Fruit fly (Drosophila melanogaster): ENCODE results near the gene Sfp24F.

Gene Sfp24F

DNA sequence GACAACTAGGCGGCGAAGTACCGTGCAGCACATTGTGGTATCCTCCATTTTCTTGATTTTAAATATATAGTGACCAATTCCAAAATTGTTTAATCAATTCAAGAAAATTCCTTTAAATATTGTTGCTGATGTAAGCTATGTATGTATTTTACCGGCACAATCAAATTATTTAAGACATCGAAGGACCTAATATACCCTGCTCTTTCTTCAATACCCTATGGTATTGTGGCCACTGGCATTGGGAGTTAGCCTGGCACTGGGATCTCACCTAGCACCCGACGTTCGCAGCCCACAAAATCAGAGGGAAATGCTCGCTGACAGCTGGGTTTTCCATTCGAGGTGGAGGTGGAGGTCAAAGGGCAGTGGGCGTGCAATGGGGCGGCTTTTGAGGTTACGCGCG, 19.7 kb downstream of the Sfp24F start:
- TF ChIP-seq Xrp1 (GFP tag; IDR thresholded peaks at IDR 0.05) (no peak), CG12104 (GFP tag; optimal IDR thresholded peaks at IDR 0.05) (no peak), CG13624 (GFP tag; optimal IDR thresholded peaks at IDR 0.05) (no peak), CG3281 (GFP tag; optimal IDR thresholded peaks at IDR 0.05) (no peak), tna (GFP tag; IDR thresholded peaks at IDR 0.05; ENCODE audit: partially characterized antibody) (no peak), tin (GFP tag; optimal IDR thresholded peaks at IDR 0.05) (no peak), unpg (GFP tag; optimal IDR thresholded peaks at IDR 0.05) (no peak), CG15479 (GFP tag; optimal IDR thresholded peaks at IDR 0.05) (no peak), CG18599 (GFP tag; optimal IDR thresholded peaks at IDR 0.05) (peak; percentile 49), crc (GFP tag; optimal IDR thresholded peaks at IDR 0.05) (no peak), hb (GFP tag; IDR thresholded peaks at IDR 0.05; ENCODE audit: partially characterized antibody) (no peak), CG9437 (GFP tag; optimal IDR thresholded peaks at IDR 0.05) (no peak), bcd (GFP tag; optimal IDR thresholded peaks at IDR 0.05) (no peak), Hmr (GFP tag; optimal IDR thresholded peaks at IDR 0.05) (peak; percentile 31), Kr (GFP tag; optimal IDR thresholded peaks at IDR 0.05) (no peak), CG10209 (GFP tag; optimal IDR thresholded peaks at IDR 0.05) (no peak), Ada2b (GFP tag; IDR thresholded peaks at IDR 0.05) (peak; percentile 19; the same call in 1 of the 2 replicates), ftz-f1 (GFP tag; optimal IDR thresholded peaks at IDR 0.05) (no peak), dan (GFP tag; IDR thresholded peaks at IDR 0.05) (no peak), emc (GFP tag; optimal IDR thresholded peaks at IDR 0.05) (no peak), CG12299 (tag; optimal IDR thresholded peaks at IDR 0.05) (no peak), Hey (tag; optimal IDR thresholded peaks at IDR 0.05) (no peak), Hand (GFP tag; optimal IDR thresholded peaks at IDR 0.05) (no peak), dysf (GFP tag; IDR thresholded peaks at IDR 0.05) (0 out of 3 replicates have a peak, but pooled peaks have one; percentile 16), prd (optimal IDR thresholded peaks at IDR 0.05) (no peak), prd (GFP tag; IDR thresholded peaks at IDR 0.05) (peak; percentile 28; the same call in 1 of the 3 replicates), CG9727 (GFP tag; optimal IDR thresholded peaks at IDR 0.05) (no peak), fu2 (GFP tag; optimal IDR thresholded peaks at IDR 0.05) (no peak), CG17568 (GFP tag; optimal IDR thresholded peaks at IDR 0.05) (no peak), Hr78 (GFP tag; optimal IDR thresholded peaks at IDR 0.05) (no peak), CG43689 (GFP tag; IDR thresholded peaks at IDR 0.05) (no peak), btn (GFP tag; optimal IDR thresholded peaks at IDR 0.05) (no peak), lilli (GFP tag; optimal IDR thresholded peaks at IDR 0.05) (peak; percentile 5), dimm (GFP tag; IDR thresholded peaks at IDR 0.05) (peak; percentile 23; the same call in 1 of the 2 replicates), CG10979 (tag; optimal IDR thresholded peaks at IDR 0.05) (no peak), phol (tag; optimal IDR thresholded peaks at IDR 0.05) (no peak), Dip2 (GFP tag; IDR thresholded peaks at IDR 0.05) (no peak), CG32772 (GFP tag; IDR thresholded peaks at IDR 0.05) (no peak), CG15601 (tag; optimal IDR thresholded peaks at IDR 0.05) (no peak), tll (GFP tag; optimal IDR thresholded peaks at IDR 0.05) (no peak), CG9876 (GFP tag; optimal IDR thresholded peaks at IDR 0.05) (no peak), CG32532 (GFP tag; IDR thresholded peaks at IDR 0.05) (peak; percentile 18; the same call in 1 of the 2 replicates), CG31388 (GFP tag; optimal IDR thresholded peaks at IDR 0.05) (no peak), Atf3 (GFP tag; optimal IDR thresholded peaks at IDR 0.05) (no peak), ro (GFP tag; IDR thresholded peaks at IDR 0.05) (no peak), ken (GFP tag; IDR thresholded peaks at IDR 0.05) (no peak), odd (GFP tag; optimal IDR thresholded peaks at IDR 0.05) (no peak), luna (GFP tag; optimal IDR thresholded peaks at IDR 0.05) (no peak), kay (GFP tag; optimal IDR thresholded peaks at IDR 0.05) (no peak), Deaf1 (tag; optimal IDR thresholded peaks at IDR 0.05) (no peak), crol (GFP tag; IDR thresholded peaks at IDR 0.05) (no peak), gsb (GFP tag; IDR thresholded peaks at IDR 0.05) (0 out of 2 replicates have a peak, but pooled peaks have one; percentile 24)

Data from whole organism, embryonic.